Fruit fly (Drosophila melanogaster): ENCODE measurements around the gene slou.

The slou gene

DNA sequence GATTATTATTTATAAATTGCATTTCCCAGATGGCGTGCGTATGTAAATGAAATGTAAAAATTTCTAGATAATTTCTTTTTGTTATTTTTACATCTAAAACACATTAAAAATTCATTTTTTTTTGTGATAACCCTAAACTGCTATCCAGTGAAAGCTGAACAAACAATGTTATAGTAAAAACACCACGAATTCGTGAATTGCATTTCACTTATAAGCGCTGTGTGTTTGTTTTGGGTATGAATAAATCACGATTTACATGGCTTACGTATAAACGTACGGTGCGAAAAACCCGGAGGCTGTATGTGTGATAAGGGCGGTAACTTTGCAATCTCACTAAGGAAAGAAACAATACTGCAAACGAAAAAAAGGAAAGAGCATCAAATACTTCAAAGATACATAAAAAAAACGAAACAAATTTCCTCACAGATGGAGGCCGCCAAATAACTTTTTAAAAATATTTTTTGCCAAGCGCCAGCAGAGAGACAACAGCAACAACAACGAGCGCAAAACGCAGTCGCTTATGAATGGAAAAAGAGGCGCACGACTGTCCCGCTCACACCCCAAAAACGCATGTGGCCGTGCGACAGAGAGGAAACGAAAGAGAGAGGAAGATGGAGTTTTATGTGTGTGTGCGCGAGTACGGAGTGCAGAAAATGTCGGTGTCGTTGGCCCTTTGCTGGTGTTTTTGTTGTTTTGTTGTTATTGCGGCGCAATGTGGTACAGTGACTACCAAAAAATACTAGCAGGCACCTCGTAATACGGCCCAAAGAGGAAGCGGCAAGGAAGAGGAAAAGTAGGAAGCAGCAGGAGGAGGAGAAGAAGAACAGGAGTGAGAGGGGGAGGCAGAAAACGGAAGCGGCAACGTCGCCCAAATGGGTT lies 49.5 kb upstream of the slou start (continued):
- TF ChIP-seq CG32767 (GFP tag; IDR thresholded peaks at IDR 0.05) (no peak), CG30431 (GFP tag; optimal IDR thresholded peaks at IDR 0.05) (no peak), CG15011 (GFP tag; optimal IDR thresholded peaks at IDR 0.05) (no peak), HLH54F (GFP tag; optimal IDR thresholded peaks at IDR 0.05) (no peak), Bdp1 (GFP tag; optimal IDR thresholded peaks at IDR 0.05) (no peak), Vsx1 (GFP tag; optimal IDR thresholded peaks at IDR 0.05) (no peak), kay (GFP tag; optimal IDR thresholded peaks at IDR 0.05) (no peak), cwo (GFP tag; optimal IDR thresholded peaks at IDR 0.05) (no peak), gcm2 (GFP tag; optimal IDR thresholded peaks at IDR 0.05) (no peak), CG8388 (GFP tag; optimal IDR thresholded peaks at IDR 0.05) (peak; percentile 99), Stat92E (GFP tag; optimal IDR thresholded peaks at IDR 0.05) (no peak), Dbx (GFP tag; IDR thresholded peaks at IDR 0.05) (no peak), grau (tag; optimal IDR thresholded peaks at IDR 0.05) (no peak), Adf1 (GFP tag; IDR thresholded peaks at IDR 0.05) (no peak), Meics (GFP tag; optimal IDR thresholded peaks at IDR 0.05) (no peak), CG8944 (GFP tag; optimal IDR thresholded peaks at IDR 0.05) (no peak), kni (GFP tag; optimal IDR thresholded peaks at IDR 0.05) (peak; percentile 40), salm (tag; optimal IDR thresholded peaks at IDR 0.05) (no peak), CG14860 (GFP tag; IDR thresholded peaks at IDR 0.05; ENCODE audit: partially characterized antibody) (no peak), CG17186 (GFP tag; optimal IDR thresholded peaks at IDR 0.05) (no peak), tll (GFP tag; optimal IDR thresholded peaks at IDR 0.05) (peak in 1 of 2 experiments; percentile 54), CG4424 (GFP tag; optimal IDR thresholded peaks at IDR 0.05) (no peak), zen (tag; optimal IDR thresholded peaks at IDR 0.05) (peak; percentile 41), Opbp (GFP tag; IDR thresholded peaks at IDR 0.05; ENCODE audit: partially characterized antibody) (no peak), gt (GFP tag; IDR thresholded peaks at IDR 0.05) (no peak), Drgx (GFP tag; IDR thresholded peaks at IDR 0.05) (no peak), Fer3 (tag; optimal IDR thresholded peaks at IDR 0.05) (no peak), Elba2 (GFP tag; optimal IDR thresholded peaks at IDR 0.05) (no peak), sug (tag; optimal IDR thresholded peaks at IDR 0.05) (no peak), CG43689 (GFP tag; IDR thresholded peaks at IDR 0.05) (no peak), sc (optimal IDR thresholded peaks at IDR 0.05) (no peak), sc (GFP tag; optimal IDR thresholded peaks at IDR 0.05) (no peak), CG4707 (GFP tag; optimal IDR thresholded peaks at IDR 0.05) (no peak), az2 (GFP tag; optimal IDR thresholded peaks at IDR 0.05) (no peak), CG6791 (GFP tag; IDR thresholded peaks at IDR 0.05; ENCODE audit: partially characterized antibody) (no peak), CG11456 (GFP tag; IDR thresholded peaks at IDR 0.05) (no peak), nmo (GFP tag; optimal IDR thresholded peaks at IDR 0.05) (no peak), Doc3 (GFP tag; IDR thresholded peaks at IDR 0.05; ENCODE audit: partially characterized antibody) (no peak), hkb (optimal IDR thresholded peaks at IDR 0.05) (no peak), hkb (GFP tag; IDR thresholded peaks at IDR 0.05) (no peak), vnd (GFP tag; IDR thresholded peaks at IDR 0.05; ENCODE audit: partially characterized antibody) (no peak), slou (GFP tag; optimal IDR thresholded peaks at IDR 0.05) (no peak), yki (optimal IDR thresholded peaks at IDR 0.05) (no peak), croc (GFP tag; conservative IDR thresholded peaks at IDR 0.05) (no peak), dpn (GFP tag; optimal IDR thresholded peaks at IDR 0.05) (no peak), E2f2 (GFP tag; IDR thresholded peaks at IDR 0.05) (no peak), sqz (GFP tag; optimal IDR thresholded peaks at IDR 0.05) (peak; percentile 71), CG1832 (GFP tag; optimal IDR thresholded peaks at IDR 0.05) (peak; percentile 91), Mad (GFP tag; optimal IDR thresholded peaks at IDR 0.05) (no peak), HmgZ (tag; optimal IDR thresholded peaks at IDR 0.05) (no peak)

Data from whole organism, embryonic.